Worm (Caenorhabditis elegans): ENCODE results near the gene C53D6.6.

ce11 chrIV:8984566-8984965 lies 47.9 kb downstream of the C53D6.6 start, which contains the start of gene nstp-1:
- TF ChIP-seq fkh-10 (GFP tag; optimal IDR thresholded peaks at IDR 0.05) (no peak), lsy-2 (tag; optimal IDR thresholded peaks at IDR 0.05) (no peak), fos-1 (tag; optimal IDR thresholded peaks at IDR 0.05) (no peak)

All from whole organism, L4 larva.